Comparison of ENCODE assay signal across 1 fruit fly cellular context in genomic region chr3L:19516547-19516946, dm6.
TF ChIP-seq lines count a peak whose summit lies in the region.

No protein-coding gene starts in this region.

TF ChIP-seq in whole organism, embryonic, 481 proteins besides CTCF, POLR2A, EP300 and RAD21 (continued from another document):
- peak; percentile 88 for TF ChIP-seq CG43689 (GFP tag; IDR thresholded peaks at IDR 0.05; lab: Robert Waterston, UW)
- peak; percentile 94 for TF ChIP-seq HLH3B (GFP tag; IDR thresholded peaks at IDR 0.05; lab: Robert Waterston, UW)
- TF ChIP-seq Antp (GFP tag; optimal IDR thresholded peaks at IDR 0.05; lab: Kevin White, UChicago): peak; percentile 94
- TF ChIP-seq Ets65A (GFP tag; lab: Kevin White, UChicago): peak; percentile 100
- TF ChIP-seq Hey (tag; optimal IDR thresholded peaks at IDR 0.05; lab: Kevin White, UChicago): no peak
- no peak for TF ChIP-seq Dll (GFP tag; IDR thresholded peaks at IDR 0.05; lab: Robert Waterston, UW; ENCODE audit: partially characterized antibody)
- TF ChIP-seq CG4617 (GFP tag; optimal IDR thresholded peaks at IDR 0.05; lab: Kevin White, UChicago; ENCODE audit: borderline replicate concordance): peak; percentile 33
- TF ChIP-seq Atf-2 (GFP tag; optimal IDR thresholded peaks at IDR 0.05; lab: Kevin White, UChicago): peak; percentile 76
- peak; percentile 72 for TF ChIP-seq CG2120 (GFP tag; optimal IDR thresholded peaks at IDR 0.05; lab: Kevin White, UChicago)
- peak; percentile 84 for TF ChIP-seq Vsx1 (GFP tag; optimal IDR thresholded peaks at IDR 0.05; lab: Kevin White, UChicago)
- TF ChIP-seq Asciz (GFP tag; optimal IDR thresholded peaks at IDR 0.05; lab: Kevin White, UChicago): peak; percentile 74
- TF ChIP-seq B-H1 (GFP tag; IDR thresholded peaks at IDR 0.05; lab: Robert Waterston, UW): peak; percentile 84
- peak; percentile 88 for TF ChIP-seq toy (GFP tag; IDR thresholded peaks at IDR 0.05; lab: Robert Waterston, UW)
- peak; percentile 48 for TF ChIP-seq CG1529 (GFP tag; optimal IDR thresholded peaks at IDR 0.05; lab: Kevin White, UChicago)
- peak; percentile 78 for TF ChIP-seq CG6689 (GFP tag; IDR thresholded peaks at IDR 0.05; lab: Robert Waterston, UW)
- TF ChIP-seq trem (tag; optimal IDR thresholded peaks at IDR 0.05; lab: Kevin White, UChicago): peak; percentile 75
- peak; percentile 54 for TF ChIP-seq CG2202 (tag; optimal IDR thresholded peaks at IDR 0.05; lab: Kevin White, UChicago)
- TF ChIP-seq Gug (GFP tag; IDR thresholded peaks at IDR 0.05; lab: Robert Waterston, UW): peak; percentile 93; the same call in 3 of the 4 replicates
